Fruit fly (Drosophila melanogaster) whole organism, pupa: Measurements from ENCODE around the gene alpha-Est7.

Experiments
- CG10348 ChIP-seq: fragments of 200-800 bp; sonication (Bioruptor generic); IDR thresholded peaks from 2 replicates; pipeline ENCODE4 v1.3.6; 2022; ENCODE audit warnings: missing biosample characterization, missing genetic modification characterization
- CG12605 ChIP-seq: fragments of 200-800 bp; sonication (Bioruptor generic); IDR thresholded peaks from 2 replicates; pipeline ENCODE4 v1.3.6; 2022; ENCODE audit warnings: missing biosample characterization, missing genetic modification characterization
- CG13204 ChIP-seq: fragments of 200-800 bp; sonication (Bioruptor generic); optimal IDR thresholded peaks from 2 replicates; lab custom pipeline; 2018; ENCODE audit warnings: missing biosample characterization, mild to moderate bottlenecking, missing genetic modification characterization, moderate library complexity
- CG14655 ChIP-seq: fragments of 200-800 bp; sonication (Bioruptor generic); optimal IDR thresholded peaks from 3 replicates; lab custom pipeline; 2017; ENCODE audit warnings: mild to moderate bottlenecking, missing biosample characterization, missing genetic modification reagents, missing genetic modification characterization
- CG15710 ChIP-seq: fragments of 200-800 bp; sonication (Bioruptor generic); optimal IDR thresholded peaks from 2 replicates; lab custom pipeline; 2018; ENCODE audit warnings: missing biosample characterization, mild to moderate bottlenecking, missing genetic modification characterization, moderate library complexity
- CG17806 ChIP-seq: fragments of 200-800 bp; sonication (Bioruptor generic); optimal IDR thresholded peaks from 2 replicates; lab custom pipeline; 2018; ENCODE audit warnings: missing biosample characterization, mild to moderate bottlenecking, missing genetic modification characterization, moderate library complexity
- CG32121 ChIP-seq: fragments of 200-800 bp; sonication (Bioruptor generic); IDR thresholded peaks from 2 replicates; pipeline ENCODE4 v1.3.6; 2022; ENCODE audit warnings: missing biosample characterization, missing genetic modification characterization
- CG34367 ChIP-seq: fragments of 200-800 bp; sonication (Bioruptor generic); optimal IDR thresholded peaks from 2 replicates; lab custom pipeline; 2018; ENCODE audit warnings: missing biosample characterization, mild to moderate bottlenecking, missing genetic modification characterization
- CG4496 ChIP-seq: fragments of 200-800 bp; sonication (Bioruptor generic); IDR thresholded peaks from 3 replicates; pipeline ENCODE4 v1.3.6; 2022; ENCODE audit warnings: missing biosample characterization, missing genetic modification characterization
- CG8159 ChIP-seq: fragments of 200-800 bp; sonication (Bioruptor generic); optimal IDR thresholded peaks from 3 replicates; lab custom pipeline; 2018; ENCODE audit warnings: missing biosample characterization, mild to moderate bottlenecking, missing genetic modification characterization, moderate library complexity
- CG8301 ChIP-seq: fragments of 200-800 bp; sonication (Bioruptor generic); optimal IDR thresholded peaks from 2 replicates; lab custom pipeline; 2018; ENCODE audit warnings: missing biosample characterization, mild to moderate bottlenecking, missing genetic modification characterization
- CG9948 ChIP-seq: fragments of 200-800 bp; sonication (Bioruptor generic); optimal IDR thresholded peaks from 2 replicates; lab custom pipeline; 2018; ENCODE audit warnings: missing biosample characterization, mild to moderate bottlenecking, missing genetic modification characterization, moderate library complexity
- D1 ChIP-seq: fragments of 200-800 bp; sonication (Bioruptor generic); optimal IDR thresholded peaks from 2 replicates; lab custom pipeline; 2018; ENCODE audit warnings: missing biosample characterization, mild to moderate bottlenecking, missing genetic modification characterization, moderate library complexity
- EcR ChIP-seq: fragments of 200-800 bp; sonication (Bioruptor generic); optimal IDR thresholded peaks from 3 replicates; lab custom pipeline; 2019; ENCODE audit warnings: missing biosample characterization, missing genetic modification characterization, mild to moderate bottlenecking, moderate library complexity, missing genetic modification reagents
- Ets98B ChIP-seq: fragments of 200-800 bp; sonication (Bioruptor generic); IDR thresholded peaks from 2 replicates; pipeline ENCODE4 v1.3.6; 2022; ENCODE audit warnings: missing biosample characterization, missing genetic modification characterization
- Pif1A ChIP-seq: fragments of 200-800 bp; sonication (Bioruptor generic); optimal IDR thresholded peaks from 3 replicates; lab custom pipeline; 2016; ENCODE audit warnings: missing biosample characterization, missing genetic modification characterization
- Pif1B ChIP-seq: fragments of 200-800 bp; sonication (Bioruptor generic); optimal IDR thresholded peaks from 3 replicates; lab custom pipeline; 2016; ENCODE audit warnings: missing biosample characterization, missing genetic modification characterization
- Snoo ChIP-seq: fragments of 200-800 bp; sonication (Bioruptor generic); optimal IDR thresholded peaks from 3 replicates; lab custom pipeline; 2017; ENCODE audit warnings: missing biosample characterization, mild to moderate bottlenecking, missing genetic modification characterization, inconsistent platforms
- fd96Ca ChIP-seq: fragments of 200-800 bp; sonication (Bioruptor generic); IDR thresholded peaks from 3 replicates; pipeline ENCODE4 v1.3.6; 2022; ENCODE audit warnings: missing biosample characterization, missing genetic modification characterization
- gl ChIP-seq: fragments of 200-800 bp; sonication (Bioruptor generic); optimal IDR thresholded peaks from 2 replicates; lab custom pipeline; 2018; ENCODE audit warnings: missing biosample characterization, mild to moderate bottlenecking, missing genetic modification characterization
- rn ChIP-seq: fragments of 200-800 bp; sonication (Bioruptor generic); IDR thresholded peaks from 2 replicates; pipeline ENCODE4 v1.3.6; 2022; ENCODE audit warnings: missing biosample characterization, missing genetic modification characterization

The alpha-Est7 gene

DNA sequence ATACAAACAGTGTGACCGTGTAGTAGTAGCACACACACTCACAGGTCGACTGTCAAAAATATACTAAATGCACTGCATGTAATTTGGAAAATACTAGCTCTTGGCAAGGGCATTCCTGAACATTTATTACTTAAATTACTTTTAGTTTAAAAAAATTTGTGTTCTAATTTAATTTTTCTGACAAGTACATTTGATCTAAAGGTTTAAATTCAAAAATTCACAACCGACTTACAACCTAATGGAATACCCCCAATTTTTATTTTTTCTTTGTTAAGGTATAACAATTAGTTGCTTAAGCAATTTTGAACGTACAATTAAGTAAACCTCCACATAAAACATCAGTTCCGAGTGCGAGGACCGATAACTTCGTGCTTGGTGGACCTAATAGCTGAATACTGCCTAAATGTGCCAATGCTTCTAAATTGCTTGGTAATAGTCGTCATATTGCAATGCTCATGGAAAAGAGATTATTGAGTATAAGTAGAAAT, 49.7 kb downstream of the alpha-Est7 start, which contains the start of gene CG1142:
Gene CG1142 (minus strand): TSS at position 15 of the 488 bp plus-strand sequence.
- TF ChIP-seq CG12605 (GFP tag; lab: Robert Waterston, UW) (peak; percentile 99), fd96Ca (peak; percentile 73; the same call in 2 of the 3 replicates), CG9948 (tag; lab: Kevin White, UChicago) (peak; percentile 98), CG32121 (GFP tag; lab: Robert Waterston, UW) (peak; percentile 98), Pif1A (peak; percentile 86), CG4496 (peak; percentile 99), Ets98B (GFP tag; lab: Robert Waterston, UW) (peak; percentile 98), CG34367 (tag; lab: Kevin White, UChicago) (peak; percentile 99), CG14655 (GFP tag; lab: Kevin White, UChicago) (peak; percentile 97), D1 (tag; lab: Kevin White, UChicago) (peak; percentile 95), gl (tag; lab: Kevin White, UChicago) (peak; percentile 95), EcR (GFP tag; lab: Kevin White, UChicago) (peak; percentile 52), Pif1B (GFP tag; lab: Kevin White, UChicago) (peak; percentile 89), CG8159 (tag; lab: Kevin White, UChicago) (peak; percentile 99), CG17806 (tag; lab: Kevin White, UChicago) (peak; percentile 99), rn (GFP tag; lab: Robert Waterston, UW) (peak; percentile 97), CG10348 (GFP tag; lab: Robert Waterston, UW) (peak; percentile 92), Snoo (tag; lab: Kevin White, UChicago) (peak; percentile 92), CG8301 (tag; lab: Kevin White, UChicago) (peak; percentile 98), CG15710 (peak; percentile 99), CG13204 (GFP tag; lab: Kevin White, UChicago) (peak; percentile 84)

- TF ChIP-seq CG13204 (GFP tag; lab: Kevin White, UChicago) (no peak), Snoo (tag; lab: Kevin White, UChicago) (no peak), Ets98B (GFP tag; lab: Robert Waterston, UW) (no peak), EcR (GFP tag; lab: Kevin White, UChicago) (no peak), rn (GFP tag; lab: Robert Waterston, UW) (no peak), CG15710 (no peak), fd96Ca (no peak), D1 (tag; lab: Kevin White, UChicago) (no peak), CG8301 (tag; lab: Kevin White, UChicago) (no peak), CG34367 (tag; lab: Kevin White, UChicago) (no peak), CG17806 (tag; lab: Kevin White, UChicago) (no peak), CG10348 (GFP tag; lab: Robert Waterston, UW) (no peak), Pif1A (no peak)
Measured at dm6 chr3R:7471894-7472293, 51.7 kb downstream of the alpha-Est7 start.
